Fruit fly (Drosophila melanogaster) whole organism: Measurements from ENCODE around the gene Tgs1.

Source experiments
- CG8478 ChIP-seq: fragments of >200 bp; optimal IDR thresholded peaks from 2 replicates; lab custom pipeline; 2018; ENCODE audit warnings: inconsistent platforms
- Dll ChIP-seq: fragments of >200 bp; optimal IDR thresholded peaks from 2 replicates; lab custom pipeline; 2017
- pan ChIP-seq: fragments of >200 bp; optimal IDR thresholded peaks from 2 replicates; lab custom pipeline; 2017
- psq ChIP-seq: fragments of >200 bp; optimal IDR thresholded peaks from 2 replicates; lab custom pipeline; 2017
- usp ChIP-seq: fragments of >200 bp; optimal IDR thresholded peaks from 2 replicates; lab custom pipeline; 2017; ENCODE audit warnings: missing biosample characterization, missing genetic modification characterization, mixed read lengths

DNA sequence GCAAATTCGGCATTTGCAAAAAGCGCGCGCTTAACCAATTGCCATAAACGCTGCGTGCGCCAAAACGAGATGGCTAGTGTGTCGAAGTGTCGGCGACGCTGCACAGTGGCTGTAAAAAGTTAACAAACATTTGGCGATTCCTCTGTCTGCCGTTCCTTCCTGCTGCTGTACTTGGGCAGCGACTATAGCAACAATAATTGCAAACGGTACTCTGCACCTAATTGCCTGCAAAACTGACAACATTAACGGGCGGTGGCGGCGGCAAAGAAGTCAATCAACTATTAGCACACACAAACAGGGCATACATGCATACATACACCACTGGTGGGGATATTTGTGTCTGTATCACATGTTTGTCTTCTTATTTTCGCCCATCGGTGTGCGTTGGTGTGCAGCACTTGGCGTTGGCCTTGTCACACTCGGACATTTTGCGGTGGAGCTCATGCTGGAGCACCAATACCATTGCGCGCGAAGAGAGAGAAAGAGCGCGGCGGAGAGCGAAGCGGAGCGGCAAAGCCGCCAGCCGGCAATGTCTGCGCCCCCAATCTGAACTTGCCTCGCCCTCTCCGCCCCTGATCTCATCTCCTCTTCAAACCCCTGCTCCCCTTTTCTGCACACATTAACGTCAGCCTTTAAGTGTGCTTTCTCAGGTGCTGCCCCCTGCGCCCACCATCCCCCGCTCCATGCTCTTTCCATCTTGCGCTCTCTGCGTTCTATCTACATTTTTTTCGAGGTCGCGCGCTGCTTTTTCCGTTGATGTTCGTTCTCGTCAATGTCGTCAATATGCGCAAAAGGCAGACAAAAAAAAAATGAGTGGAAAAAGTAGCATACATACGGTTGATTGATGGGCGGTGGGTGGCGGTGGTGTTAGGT lies 10.9 kb upstream of the Tgs1 start:
- TF ChIP-seq CG8478 (lab: Kevin White, UChicago) = peak; percentile 89
- no peak for TF ChIP-seq usp (GFP tag; lab: Kevin White, UChicago)
- no peak for TF ChIP-seq pan (lab: Kevin White, UChicago)
- TF ChIP-seq psq (lab: Kevin White, UChicago) = no peak
- peak; percentile 93 for TF ChIP-seq Dll (lab: Kevin White, UChicago)
